Fruit fly (Drosophila melanogaster) whole organism: Measurements from ENCODE around the gene Faa.

Source experiments
- CG8478 ChIP-seq: fragments of >200 bp; optimal IDR thresholded peaks from 2 replicates; lab custom pipeline; 2018; ENCODE audit warnings: inconsistent platforms
- Dll ChIP-seq: fragments of >200 bp; optimal IDR thresholded peaks from 2 replicates; lab custom pipeline; 2017
- EcR ChIP-seq, 2 experiments: fragments of >200 bp; optimal IDR thresholded peaks; 2 replicates each; lab custom pipeline; 2017; ENCODE audit warnings: missing biosample characterization in 2 of 2, missing genetic modification characterization in 2 of 2, missing genetic modification reagents in 2 of 2
- pan ChIP-seq: fragments of >200 bp; optimal IDR thresholded peaks from 2 replicates; lab custom pipeline; 2017
- psq ChIP-seq: fragments of >200 bp; optimal IDR thresholded peaks from 2 replicates; lab custom pipeline; 2017

DNA sequence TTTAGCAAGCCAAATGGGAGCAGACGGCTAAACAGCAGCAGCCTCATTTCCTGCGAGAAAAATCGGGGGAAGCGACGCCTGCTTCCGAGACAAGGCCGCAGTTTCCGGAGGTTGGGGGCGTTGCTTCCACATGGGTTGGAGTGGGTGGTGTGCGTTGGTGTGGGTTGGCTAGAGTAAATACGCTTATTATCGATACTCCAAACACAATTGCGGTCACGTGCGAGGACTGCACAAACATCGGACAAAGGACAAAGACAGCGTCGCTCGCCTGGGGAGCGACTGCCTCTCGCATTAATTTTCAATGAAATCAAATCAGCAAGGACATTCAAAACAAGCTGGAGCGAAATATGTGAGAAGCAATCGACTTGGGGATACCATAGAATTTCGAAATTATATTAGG lies 7.5 kb upstream of the Faa start:
- TF ChIP-seq CG8478 (lab: Kevin White, UChicago) (no peak), psq (lab: Kevin White, UChicago) (no peak), pan (lab: Kevin White, UChicago) (no peak), Dll (lab: Kevin White, UChicago) (no peak), EcR (GFP tag; optimal IDR thresholded peaks at IDR 0.05; lab: Kevin White, UChicago) (no peak)
